Worm (Caenorhabditis elegans): ENCODE measurements around the gene cox-17.

DNA sequence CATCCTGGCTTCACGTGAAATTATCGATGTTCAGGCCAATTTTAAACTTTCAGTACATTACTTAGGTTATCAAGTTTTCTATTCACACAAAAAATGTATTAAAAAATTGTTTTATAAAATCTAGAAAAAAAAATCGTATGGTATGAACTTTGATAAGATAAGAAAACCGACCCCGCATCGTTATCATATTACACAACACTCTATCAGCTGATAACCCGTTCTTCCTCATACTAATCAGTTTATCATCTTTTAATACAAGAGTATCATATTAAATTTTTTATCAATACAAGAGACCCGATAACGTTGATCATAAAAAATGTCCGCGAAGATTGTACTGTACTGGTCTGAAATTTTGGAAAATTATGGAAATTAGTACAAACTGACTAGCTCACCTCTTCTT is 36.6 kb upstream of the cox-17 start:
- TF ChIP-seq tbx-7 (tag; optimal IDR thresholded peaks at IDR 0.05) = no peak
- no peak for TF ChIP-seq ama-1 (optimal IDR thresholded peaks at IDR 0.05)
- peak; percentile 70 for TF ChIP-seq pqm-1 (tag; optimal IDR thresholded peaks at IDR 0.05)
